Worm (Caenorhabditis elegans) whole organism, L2 larva: ENCODE data around the gene H39E23.3.

Source experiments
- C34F6.9 ChIP-seq: fragments of 150-350 bp; optimal IDR thresholded peaks from 2 replicates; lab custom pipeline; 2014; ENCODE audit warnings: missing biosample characterization, missing genetic modification characterization
- Y55F3AM.14 ChIP-seq: fragments of 200-800 bp; sonication (Bioruptor generic); optimal IDR thresholded peaks from 2 replicates; lab custom pipeline; 2018; ENCODE audit warnings: mild to moderate bottlenecking, missing genetic modification characterization, missing compliant biosample characterization
- ZK546.5 ChIP-seq: sonication (generic microtip); optimal IDR thresholded peaks from 2 replicates; lab custom pipeline; 2017; ENCODE audit warnings: missing biosample characterization, missing genetic modification characterization
- alr-1 ChIP-seq: fragments of 150-350 bp; optimal IDR thresholded peaks from 2 replicates; lab custom pipeline; 2014; ENCODE audit warnings: missing biosample characterization, missing genetic modification characterization
- aly-2 ChIP-seq: fragments of 150-350 bp; optimal IDR thresholded peaks from 2 replicates; lab custom pipeline; 2014; ENCODE audit warnings: missing biosample characterization, missing genetic modification characterization
- ama-1 ChIP-seq: fragments of 150-350 bp; optimal IDR thresholded peaks from 2 replicates; lab custom pipeline; 2018; ENCODE audit warnings: inconsistent platforms
- ceh-16 ChIP-seq: fragments of 150-350 bp; optimal IDR thresholded peaks from 2 replicates; lab custom pipeline; 2014; ENCODE audit warnings: missing biosample characterization, missing genetic modification characterization
- crh-2 ChIP-seq: sonication (generic microtip); optimal IDR thresholded peaks from 2 replicates; lab custom pipeline; 2017; ENCODE audit warnings: missing biosample characterization, missing genetic modification characterization
- dmd-4 ChIP-seq: sonication (generic microtip); optimal IDR thresholded peaks from 2 replicates; lab custom pipeline; 2017; ENCODE audit warnings: missing biosample characterization, missing genetic modification characterization
- egl-27 ChIP-seq: sonication (generic microtip); optimal IDR thresholded peaks from 3 replicates; lab custom pipeline; 2017; ENCODE audit warnings: missing biosample characterization, missing genetic modification reagents, missing genetic modification characterization
- fos-1 ChIP-seq: fragments of 150-350 bp; optimal IDR thresholded peaks from 2 replicates; lab custom pipeline; 2014; ENCODE audit warnings: missing biosample characterization, missing genetic modification characterization
- lin-11 ChIP-seq: fragments of 150-350 bp; sonication (generic microtip); optimal IDR thresholded peaks from 2 replicates; lab custom pipeline; 2014; ENCODE audit warnings: missing biosample characterization, missing genetic modification characterization, inconsistent platforms, mixed read lengths
- lin-13 ChIP-seq: fragments of 150-350 bp; optimal IDR thresholded peaks from 2 replicates; lab custom pipeline; 2014; ENCODE audit warnings: missing biosample characterization, missing genetic modification reagents, missing genetic modification characterization
- lin-39 ChIP-seq: fragments of 150-350 bp; optimal IDR thresholded peaks from 2 replicates; lab custom pipeline; 2014; ENCODE audit warnings: missing biosample characterization, missing genetic modification reagents, missing genetic modification characterization
- lsy-2 ChIP-seq, 2 experiments: fragments of 150-350 bp in 1 of 2; sonication (generic microtip) in 1 of 2; optimal IDR thresholded peaks; 2 replicates each; lab custom pipeline; 2014 to 2017; ENCODE audit warnings: missing biosample characterization in 2 of 2, missing genetic modification characterization in 2 of 2
- mbf-1 ChIP-seq: sonication (generic microtip); optimal IDR thresholded peaks from 2 replicates; lab custom pipeline; 2017; ENCODE audit warnings: missing biosample characterization, missing genetic modification characterization
- mdl-1 ChIP-seq, 2 experiments: fragments of 150-350 bp in 1 of 2; sonication (generic microtip) in 1 of 2; optimal IDR thresholded peaks; 2 replicates each; lab custom pipeline; 2017; ENCODE audit warnings: missing biosample characterization in 2 of 2, missing genetic modification characterization in 2 of 2
- nhr-10 ChIP-seq: sonication (generic microtip); optimal IDR thresholded peaks from 2 replicates; lab custom pipeline; 2017; ENCODE audit warnings: missing biosample characterization, missing genetic modification characterization
- nhr-11 ChIP-seq: fragments of 150-350 bp; optimal IDR thresholded peaks from 2 replicates; lab custom pipeline; 2014; ENCODE audit warnings: missing biosample characterization, missing genetic modification characterization
- nhr-12 ChIP-seq: fragments of 150-350 bp; optimal IDR thresholded peaks from 2 replicates; lab custom pipeline; 2014; ENCODE audit warnings: missing biosample characterization, missing genetic modification characterization
- nhr-129 ChIP-seq: fragments of 150-350 bp; optimal IDR thresholded peaks from 2 replicates; lab custom pipeline; 2014; ENCODE audit warnings: missing biosample characterization, missing genetic modification characterization
- nhr-21 ChIP-seq: fragments of 150-350 bp; optimal IDR thresholded peaks from 2 replicates; lab custom pipeline; 2014; ENCODE audit warnings: missing biosample characterization, missing genetic modification characterization
- nhr-23 ChIP-seq: fragments of 150-350 bp; optimal IDR thresholded peaks from 2 replicates; lab custom pipeline; 2014; ENCODE audit warnings: missing biosample characterization, missing genetic modification reagents, missing genetic modification characterization
- nhr-237 ChIP-seq: fragments of 150-350 bp; optimal IDR thresholded peaks from 2 replicates; lab custom pipeline; 2014; ENCODE audit warnings: missing biosample characterization, missing genetic modification characterization
- nhr-25 ChIP-seq: fragments of 150-350 bp; sonication (generic microtip); optimal IDR thresholded peaks from 3 replicates; lab custom pipeline; 2014; ENCODE audit warnings: missing biosample characterization, missing genetic modification characterization
- nhr-6 ChIP-seq: fragments of 150-350 bp; optimal IDR thresholded peaks from 2 replicates; lab custom pipeline; 2014; ENCODE audit warnings: missing biosample characterization, missing genetic modification characterization
- nhr-77 ChIP-seq: fragments of 150-350 bp; optimal IDR thresholded peaks from 2 replicates; lab custom pipeline; 2014; ENCODE audit warnings: missing biosample characterization, missing genetic modification characterization
- peb-1 ChIP-seq: fragments of 150-350 bp; optimal IDR thresholded peaks from 2 replicates; lab custom pipeline; 2014; ENCODE audit warnings: missing biosample characterization, missing genetic modification characterization
- sem-4 ChIP-seq: fragments of 150-350 bp; optimal IDR thresholded peaks from 2 replicates; lab custom pipeline; 2014; ENCODE audit warnings: missing biosample characterization, missing genetic modification reagents, missing genetic modification characterization
- skn-1 ChIP-seq: sonication (generic microtip); optimal IDR thresholded peaks from 2 replicates; lab custom pipeline; 2017; ENCODE audit warnings: missing biosample characterization, missing genetic modification characterization
- sma-9 ChIP-seq, 2 experiments: fragments of 150-350 bp in 1 of 2; sonication (generic microtip) in 1 of 2; optimal IDR thresholded peaks; 2 replicates each; lab custom pipeline; 2014 to 2016; ENCODE audit warnings: missing genetic modification characterization in 2 of 2, mild to moderate bottlenecking in 1 of 2, missing biosample characterization in 1 of 2, missing compliant biosample characterization in 1 of 2, missing genetic modification reagents in 1 of 2, moderate library complexity in 1 of 2
- snpc-4 ChIP-seq: fragments of 150-350 bp; optimal IDR thresholded peaks from 2 replicates; lab custom pipeline; 2014; ENCODE audit warnings: missing biosample characterization, missing genetic modification characterization
- unc-39 ChIP-seq: fragments of 150-350 bp; optimal IDR thresholded peaks from 2 replicates; lab custom pipeline; 2014; ENCODE audit warnings: missing biosample characterization, missing genetic modification characterization
- unc-55 ChIP-seq: fragments of 150-350 bp; sonication (generic microtip); optimal IDR thresholded peaks from 3 replicates; lab custom pipeline; 2014; ENCODE audit warnings: missing biosample characterization, missing genetic modification reagents, missing genetic modification characterization
- unc-62 ChIP-seq: fragments of 150-350 bp; optimal IDR thresholded peaks from 2 replicates; lab custom pipeline; 2014; ENCODE audit warnings: missing biosample characterization, missing genetic modification reagents, missing genetic modification characterization
- zag-1 ChIP-seq: fragments of 150-350 bp; optimal IDR thresholded peaks from 2 replicates; lab custom pipeline; 2014; ENCODE audit warnings: missing biosample characterization, missing genetic modification characterization
- ztf-4 ChIP-seq: fragments of 150-350 bp; optimal IDR thresholded peaks from 2 replicates; lab custom pipeline; 2014; ENCODE audit warnings: missing biosample characterization, missing genetic modification characterization

Gene H39E23.3

ce11 chrV:14107511-14107910, at the start of gene H39E23.3:
Gene H39E23.3 (plus strand): TSS chrV:14107811.
- TF ChIP-seq nhr-10 (tag; lab: Kevin White, UChicago) (no peak), mdl-1 (tag; optimal IDR thresholded peaks at IDR 0.05; lab: Kevin White, UChicago) (no peak), nhr-23 (tag; lab: Kevin White, UChicago) (no peak), alr-1 (tag; lab: Kevin White, UChicago) (no peak), lsy-2 (tag; optimal IDR thresholded peaks at IDR 0.05; lab: Kevin White, UChicago) (no peak), nhr-21 (no peak), dmd-4 (no peak), ztf-4 (tag; lab: Kevin White, UChicago) (no peak), peb-1 (tag; lab: Kevin White, UChicago) (no peak), nhr-129 (tag; lab: Kevin White, UChicago) (no peak), nhr-25 (tag; lab: Kevin White, UChicago) (no peak), fos-1 (tag; lab: Kevin White, UChicago) (no peak), aly-2 (no peak), unc-62 (GFP tag; lab: Kevin White, UChicago) (no peak)
- TF ChIP-seq, all 48 proteins: peak for 0

ce11 chrV:14063980-14064379, 43.6 kb upstream of the H39E23.3 start:
- TF ChIP-seq ZK546.5 (no peak), lin-39 (tag; lab: Kevin White, UChicago) (no peak), zag-1 (tag; lab: Kevin White, UChicago) (no peak), Y55F3AM.14 (no peak), nhr-25 (tag; lab: Kevin White, UChicago) (no peak), lsy-2 (tag; optimal IDR thresholded peaks at IDR 0.05; lab: Kevin White, UChicago) (no peak), ztf-4 (tag; lab: Kevin White, UChicago) (no peak)

DNA sequence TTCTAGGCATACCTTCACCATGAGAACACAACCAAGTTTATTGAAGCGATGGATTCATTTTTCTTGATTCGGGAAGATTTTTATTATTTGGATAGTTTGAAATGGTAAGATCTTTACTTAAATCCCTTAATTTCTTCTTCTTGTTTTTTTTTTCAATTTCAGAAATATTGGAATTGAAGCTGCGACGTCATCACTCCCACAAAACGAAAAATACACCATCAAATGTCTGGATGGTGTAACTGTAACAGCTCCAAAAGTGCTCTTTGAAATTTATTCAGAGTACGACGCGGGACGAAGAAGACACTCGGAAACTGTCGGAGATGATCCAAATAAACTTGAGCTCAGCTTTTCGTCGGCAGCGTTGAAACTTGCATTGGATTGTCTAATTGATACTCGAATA, 43.2 kb upstream of the H39E23.3 start, which contains the start of gene D1086.21:
TSS of gene D1086.21 (plus strand) at position 301 of the 400 bp plus-strand sequence.
- TF ChIP-seq lsy-2 (tag; optimal IDR thresholded peaks at IDR 0.05; lab: Kevin White, UChicago) = no peak
- no peak for TF ChIP-seq skn-1 (tag; lab: Kevin White, UChicago)

DNA sequence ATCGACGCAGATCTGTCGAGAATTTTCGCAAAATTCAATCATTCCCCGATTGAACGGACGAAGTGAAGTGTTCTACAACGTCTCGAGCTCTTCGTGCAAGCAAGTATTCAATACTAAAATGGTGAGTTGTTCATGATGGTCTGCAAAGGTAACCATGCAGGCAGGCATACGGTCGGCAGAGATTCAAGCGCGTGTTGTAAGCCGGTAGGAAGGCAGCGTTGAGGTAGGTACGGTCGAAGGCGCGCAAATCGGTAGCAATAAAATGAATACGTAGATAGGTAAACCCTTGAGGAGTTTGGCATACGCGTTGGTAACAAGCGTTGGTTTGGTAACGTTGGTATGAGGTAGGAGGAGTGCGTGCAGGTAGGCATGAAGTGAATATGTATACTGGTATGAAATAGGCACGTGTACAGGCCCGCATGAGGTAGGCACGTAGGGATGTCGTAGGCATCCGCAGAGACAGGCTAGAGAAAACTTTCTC, 39.8 kb upstream of the H39E23.3 start, which contains the start of gene D1086.17:
TSS of gene D1086.17 (plus strand) at position 51 of the 481 bp plus-strand sequence.
- no peak for TF ChIP-seq egl-27 (tag; lab: Kevin White, UChicago)
- TF ChIP-seq fos-1 (tag; lab: Kevin White, UChicago) = no peak
- TF ChIP-seq nhr-6 = no peak
- TF ChIP-seq lin-13 (GFP tag; lab: Kevin White, UChicago) = no peak
- no peak for TF ChIP-seq C34F6.9 (tag; lab: Kevin White, UChicago)

- TF ChIP-seq ceh-16 (tag; lab: Kevin White, UChicago) (no peak), nhr-129 (tag; lab: Kevin White, UChicago) (no peak), egl-27 (tag; lab: Kevin White, UChicago) (no peak), nhr-77 (no peak), lsy-2 (tag; optimal IDR thresholded peaks at IDR 0.05; lab: Kevin White, UChicago) (no peak), nhr-12 (tag; lab: Kevin White, UChicago) (no peak), ztf-4 (tag; lab: Kevin White, UChicago) (no peak), unc-55 (no peak), lin-13 (GFP tag; lab: Kevin White, UChicago) (no peak), ZK546.5 (no peak), crh-2 (tag; lab: Kevin White, UChicago) (no peak), mdl-1 (tag; optimal IDR thresholded peaks at IDR 0.05; lab: Kevin White, UChicago) (no peak), ama-1 (no peak), nhr-10 (tag; lab: Kevin White, UChicago) (no peak), nhr-23 (tag; lab: Kevin White, UChicago) (no peak), dmd-4 (no peak), nhr-21 (no peak), alr-1 (tag; lab: Kevin White, UChicago) (no peak), peb-1 (tag; lab: Kevin White, UChicago) (no peak), Y55F3AM.14 (no peak)
These were observed 37.7 kb upstream of the H39E23.3 start for ce11 chrV:14069899-14070298.

- no peak for TF ChIP-seq egl-27 (tag; lab: Kevin White, UChicago)
- no peak for TF ChIP-seq mbf-1 (tag; lab: Kevin White, UChicago)
- TF ChIP-seq nhr-129 (tag; lab: Kevin White, UChicago) = no peak
- TF ChIP-seq mdl-1 (tag; optimal IDR thresholded peaks at IDR 0.05; lab: Kevin White, UChicago) = no peak
- no peak for TF ChIP-seq ztf-4 (tag; lab: Kevin White, UChicago)
- TF ChIP-seq unc-39 (tag; lab: Kevin White, UChicago) = no peak
- TF ChIP-seq sem-4 (tag; lab: Kevin White, UChicago) = no peak
- no peak for TF ChIP-seq snpc-4
- no peak for TF ChIP-seq lin-11 (tag; lab: Kevin White, UChicago)
- no peak for TF ChIP-seq lin-39 (tag; lab: Kevin White, UChicago)
- TF ChIP-seq sma-9 (GFP tag; optimal IDR thresholded peaks at IDR 0.05; lab: Kevin White, UChicago) = no peak
- TF ChIP-seq sma-9 (tag; optimal IDR thresholded peaks at IDR 0.05; lab: Kevin White, UChicago) = no peak
- no peak for TF ChIP-seq nhr-237 (tag; lab: Kevin White, UChicago)
- TF ChIP-seq nhr-11 = no peak
- TF ChIP-seq unc-55 = no peak
- TF ChIP-seq, all 48 proteins: peak for 0
These were observed 33.5 kb upstream of the H39E23.3 start, which contains the start of gene D1086.11 for ce11 chrV:14074160-14074559. Gene D1086.11 (plus strand): TSS chrV:14074460.
